Fruit fly (Drosophila melanogaster) Kc167 (cell line): Measurements from ENCODE around the gene CG11360.

Experiments used
- Myc ChIP-seq: fragments of >200 bp; optimal IDR thresholded peaks from 2 replicates; lab custom pipeline; 2017; ENCODE audit warnings: missing external identifiers
- Sin3A ChIP-seq: fragments of >200 bp; optimal IDR thresholded peaks from 2 replicates; lab custom pipeline; 2018; ENCODE audit warnings: missing external identifiers
- h ChIP-seq: fragments of >200 bp; optimal IDR thresholded peaks from 3 replicates; lab custom pipeline; 2018; ENCODE audit warnings: missing external identifiers
- insv ChIP-seq: fragments of >200 bp; optimal IDR thresholded peaks from 3 replicates; lab custom pipeline; 2018; ENCODE audit warnings: missing external identifiers
- psq ChIP-seq: fragments of >200 bp; optimal IDR thresholded peaks from 2 replicates; lab custom pipeline; 2017; ENCODE audit warnings: missing external identifiers
- ttk ChIP-seq: sonication (Bioruptor generic); optimal IDR thresholded peaks from 2 replicates; lab custom pipeline; 2017; ENCODE audit warnings: missing external identifiers

CG11360 gene

dm6 chr4:694917-695720, 24.2 kb downstream of the CG11360 start:
- no peak for TF ChIP-seq h (lab: Kevin White, UChicago)
- TF ChIP-seq ttk = no peak
- TF ChIP-seq insv = no peak
- TF ChIP-seq psq = no peak

dm6 chr4:695845-696244, 24.9 kb downstream of the CG11360 start, which contains the start of gene myo:
Gene myo, minus strand, starts transcription at chr4:696055.
- TF ChIP-seq Myc (lab: Kevin White, UChicago) (no peak), insv (no peak)

dm6 chr4:696638-697037, 25.7 kb downstream of the CG11360 start:
- TF ChIP-seq ttk = no peak
- no peak for TF ChIP-seq Sin3A
- TF ChIP-seq insv = no peak
- no peak for TF ChIP-seq psq

dm6 chr4:697463-697862, 26.5 kb downstream of the CG11360 start, which contains the start of gene ey:
Gene ey, plus strand, starts transcription at chr4:697689.
- TF ChIP-seq ttk = no peak
- no peak for TF ChIP-seq h (lab: Kevin White, UChicago)
- TF ChIP-seq psq = no peak
- TF ChIP-seq Myc (lab: Kevin White, UChicago) = no peak
- TF ChIP-seq Sin3A = no peak
- no peak for TF ChIP-seq insv

- no peak for TF ChIP-seq h (lab: Kevin White, UChicago)
- no peak for TF ChIP-seq insv
- TF ChIP-seq ttk = no peak
- TF ChIP-seq psq = no peak
- no peak for TF ChIP-seq Sin3A
- no peak for TF ChIP-seq Myc (lab: Kevin White, UChicago)
Measured at dm6 chr4:701948-702347, 31.0 kb downstream of the CG11360 start.

- TF ChIP-seq Sin3A = no peak
- TF ChIP-seq h (lab: Kevin White, UChicago) = no peak
- no peak for TF ChIP-seq Myc (lab: Kevin White, UChicago)
- TF ChIP-seq ttk = no peak
- no peak for TF ChIP-seq psq
- TF ChIP-seq insv = no peak
Measured at dm6 chr4:702806-703301, 31.9 kb downstream of the CG11360 start.

dm6 chr4:703992-704690, 33.2 kb downstream of the CG11360 start:
- TF ChIP-seq Sin3A = no peak
- TF ChIP-seq psq = no peak
- TF ChIP-seq Myc (lab: Kevin White, UChicago) = no peak
- no peak for TF ChIP-seq insv
- TF ChIP-seq ttk = no peak
- no peak for TF ChIP-seq h (lab: Kevin White, UChicago)

- TF ChIP-seq h (lab: Kevin White, UChicago) (no peak), Myc (lab: Kevin White, UChicago) (no peak)
Measured at dm6 chr4:706847-707246, 35.9 kb downstream of the CG11360 start.

dm6 chr4:708665-709064, 37.7 kb downstream of the CG11360 start:
- TF ChIP-seq Myc (lab: Kevin White, UChicago) (no peak), psq (no peak), h (lab: Kevin White, UChicago) (no peak), insv (no peak), Sin3A (no peak), ttk (no peak)

dm6 chr4:709730-710129, 38.8 kb downstream of the CG11360 start:
- no peak for TF ChIP-seq Myc (lab: Kevin White, UChicago)
- no peak for TF ChIP-seq ttk
- TF ChIP-seq Sin3A = no peak
- TF ChIP-seq h (lab: Kevin White, UChicago) = no peak
- no peak for TF ChIP-seq insv
- TF ChIP-seq psq = no peak

- TF ChIP-seq ttk = no peak
- no peak for TF ChIP-seq psq
- TF ChIP-seq insv = no peak
Measured at dm6 chr4:712897-713296, 42.0 kb downstream of the CG11360 start.

- no peak for TF ChIP-seq h (lab: Kevin White, UChicago)
- no peak for TF ChIP-seq insv
- no peak for TF ChIP-seq ttk
- no peak for TF ChIP-seq Sin3A
- TF ChIP-seq psq = no peak
- TF ChIP-seq Myc (lab: Kevin White, UChicago) = no peak
Measured at dm6 chr4:718614-719013, 47.7 kb downstream of the CG11360 start.

- TF ChIP-seq psq = no peak
- TF ChIP-seq Myc (lab: Kevin White, UChicago) = no peak
- no peak for TF ChIP-seq insv
- TF ChIP-seq ttk = no peak
- no peak for TF ChIP-seq h (lab: Kevin White, UChicago)
Measured at dm6 chr4:721774-722173, 50.8 kb downstream of the CG11360 start.

dm6 chr4:722319-722718, 51.4 kb downstream of the CG11360 start:
- TF ChIP-seq insv = no peak
- no peak for TF ChIP-seq h (lab: Kevin White, UChicago)
- no peak for TF ChIP-seq psq
- no peak for TF ChIP-seq Myc (lab: Kevin White, UChicago)
- TF ChIP-seq ttk = no peak
